Worm (Caenorhabditis elegans): Measurements from ENCODE around the gene cyp-33C5.

DNA sequence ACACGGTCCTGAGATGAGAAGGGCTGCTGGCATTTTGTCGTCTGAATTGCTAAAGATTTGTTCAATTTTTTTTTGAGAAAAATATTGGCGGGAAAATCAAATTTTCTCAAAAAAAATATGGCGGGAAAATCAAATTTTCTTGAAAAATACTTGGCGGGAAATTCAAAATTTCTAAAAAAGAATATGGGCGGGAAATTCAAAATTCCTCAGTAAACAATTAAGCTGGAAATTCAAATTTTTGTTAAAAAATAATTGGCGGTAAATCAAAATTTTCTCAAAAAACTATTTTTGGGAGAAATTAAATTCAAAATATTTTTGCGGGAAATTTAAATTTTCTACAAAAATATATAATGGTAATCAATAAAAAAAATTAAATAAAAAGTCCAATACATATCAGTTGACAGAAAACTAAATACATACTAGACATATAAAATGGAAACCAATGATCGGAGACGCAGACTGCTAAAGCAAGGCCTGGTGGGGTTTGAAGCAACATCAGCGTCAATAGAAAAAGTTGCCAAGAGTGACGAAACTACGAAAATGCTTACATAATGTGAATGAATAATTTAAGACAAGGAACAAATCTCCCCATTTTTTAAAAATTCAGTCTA, 30.3 kb upstream of the cyp-33C5 start, which contains the start of gene nhr-184:
- TF ChIP-seq ztf-3 (GFP tag; optimal IDR thresholded peaks at IDR 0.05) (no peak), ama-1 (optimal IDR thresholded peaks at IDR 0.05) (no peak), ama-1 (GFP tag; optimal IDR thresholded peaks at IDR 0.05) (no peak)

All from whole organism, young adult.